Worm (Caenorhabditis elegans) whole organism, midembryonic: ENCODE results near the gene C29F3.3.
"Not testable (repeated sequence)": the region's sequence is repeated elsewhere in the genome, so short reads cannot be mapped to it uniquely, and the experiment has no call there.

Source experiments
- T22C8.4 ChIP-seq: fragments of 200-800 bp; sonication (Bioruptor generic); IDR thresholded peaks from 2 replicates; pipeline ENCODE4 v1.3.6; 2022; ENCODE audit warnings: missing genetic modification characterization, missing compliant biosample characterization
- cog-1 ChIP-seq: sonication (generic microtip); optimal IDR thresholded peaks from 2 replicates; lab custom pipeline; 2016; ENCODE audit warnings: missing genetic modification characterization, missing compliant biosample characterization
- flt-1 ChIP-seq: fragments of 200-800 bp; sonication (Bioruptor generic); IDR thresholded peaks from 2 replicates; pipeline ENCODE4 v1.3.6; 2022; ENCODE audit warnings: missing genetic modification characterization, missing compliant biosample characterization
- klf-2 ChIP-seq: fragments of 200-800 bp; sonication (Bioruptor generic); conservative IDR thresholded peaks from 2 replicates; pipeline ENCODE4 v1.3.6; 2022; ENCODE audit warnings: missing genetic modification reagents, missing genetic modification characterization, missing compliant biosample characterization
- med-1 ChIP-seq: sonication (generic microtip); optimal IDR thresholded peaks from 2 replicates; lab custom pipeline; 2017; ENCODE audit warnings: missing genetic modification characterization, mild to moderate bottlenecking, missing compliant biosample characterization, antibody characterized with exemption, missing genetic modification reagents; ENCODE audit not compliant: insufficient read depth
- ref-1 ChIP-seq: fragments of 200-800 bp; sonication (Bioruptor generic); conservative IDR thresholded peaks from 2 replicates; pipeline ENCODE4 v1.3.6; 2022; ENCODE audit warnings: missing genetic modification reagents, missing genetic modification characterization, missing compliant biosample characterization
- tab-1 ChIP-seq: fragments of 200-800 bp; sonication (Bioruptor generic); IDR thresholded peaks from 2 replicates; pipeline ENCODE4 v1.3.6; 2022; ENCODE audit warnings: missing genetic modification characterization, missing compliant biosample characterization
- ztf-23 ChIP-seq: fragments of 200-800 bp; sonication (Bioruptor generic); IDR thresholded peaks from 2 replicates; pipeline ENCODE4 v1.3.6; 2022; ENCODE audit warnings: missing genetic modification reagents, missing genetic modification characterization, missing compliant biosample characterization
- ztf-29 ChIP-seq: fragments of 200-800 bp; sonication (Bioruptor generic); IDR thresholded peaks from 2 replicates; pipeline ENCODE4 v1.3.6; 2022; ENCODE audit warnings: missing genetic modification reagents, missing genetic modification characterization, missing compliant biosample characterization

Gene C29F3.3

ce11 chrV:15337405-15337804 is 9.8 kb downstream of the C29F3.3 start, which contains the start of gene wrt-7:
Gene wrt-7, minus strand, starts transcription at chrV:15337505.
- TF ChIP-seq T22C8.4 (GFP tag; lab: Robert Waterston, UW) (no peak), med-1 (GFP tag; lab: Kevin White, UChicago) (no peak), flt-1 (no peak), cog-1 (tag; lab: Kevin White, UChicago) (no peak), ztf-23 (GFP tag; lab: Robert Waterston, UW) (no peak), ztf-29 (no peak), klf-2 (no peak), tab-1 (no peak), ref-1 (GFP tag; lab: Robert Waterston, UW) (no peak)

ce11 chrV:15332851-15333250 is 14.3 kb downstream of the C29F3.3 start, which contains the start of gene srw-113:
Gene srw-113, plus strand, starts transcription at chrV:15333151.
- no peak for TF ChIP-seq tab-1
- TF ChIP-seq ztf-23 (GFP tag; lab: Robert Waterston, UW): no peak
- no peak for TF ChIP-seq ztf-29

ce11 chrV:15330314-15330713 is 16.9 kb downstream of the C29F3.3 start, which contains the start of gene srh-295:
Gene srh-295, plus strand, starts transcription at chrV:15330614.
- no peak for TF ChIP-seq ztf-23 (GFP tag; lab: Robert Waterston, UW)
- no peak for TF ChIP-seq ztf-29
- TF ChIP-seq klf-2: no peak
- TF ChIP-seq ref-1 (GFP tag; lab: Robert Waterston, UW): no peak
- TF ChIP-seq cog-1 (tag; lab: Kevin White, UChicago): no peak
- no peak for TF ChIP-seq med-1 (GFP tag; lab: Kevin White, UChicago)
- no peak for TF ChIP-seq T22C8.4 (GFP tag; lab: Robert Waterston, UW)
- no peak for TF ChIP-seq tab-1
- TF ChIP-seq flt-1: no peak

ce11 chrV:15327745-15328447 is 19.3 kb downstream of the C29F3.3 start, which contains the start of gene ZK1037.6:
Gene ZK1037.6, minus strand, starts transcription at chrV:15327795.
- TF ChIP-seq klf-2 (no peak), ztf-23 (GFP tag; lab: Robert Waterston, UW) (no peak), T22C8.4 (GFP tag; lab: Robert Waterston, UW) (no peak), ztf-29 (no peak), tab-1 (no peak), cog-1 (tag; lab: Kevin White, UChicago) (no peak), flt-1 (no peak), med-1 (GFP tag; lab: Kevin White, UChicago) (no peak), ref-1 (GFP tag; lab: Robert Waterston, UW) (no peak)

ce11 chrV:15323417-15323816 is 23.8 kb downstream of the C29F3.3 start:
- no peak for TF ChIP-seq ztf-29
- TF ChIP-seq ztf-23 (GFP tag; lab: Robert Waterston, UW): no peak
- TF ChIP-seq med-1 (GFP tag; lab: Kevin White, UChicago): no peak
- no peak for TF ChIP-seq tab-1
- no peak for TF ChIP-seq cog-1 (tag; lab: Kevin White, UChicago)
- no peak for TF ChIP-seq flt-1
- no peak for TF ChIP-seq klf-2
- no peak for TF ChIP-seq ref-1 (GFP tag; lab: Robert Waterston, UW)
- no peak for TF ChIP-seq T22C8.4 (GFP tag; lab: Robert Waterston, UW)

- not testable (repeated sequence) for TF ChIP-seq T22C8.4 (GFP tag; lab: Robert Waterston, UW); ref-1 (GFP tag; lab: Robert Waterston, UW); tab-1
Measured at ce11 chrV:15322653-15323052, 24.5 kb downstream of the C29F3.3 start, which contains the start of gene nhr-247. Gene nhr-247, plus strand, starts transcription at chrV:15322982.

- peak; percentile 84 for TF ChIP-seq flt-1
Measured at ce11 chrV:15320756-15321332, 26.3 kb downstream of the C29F3.3 start.

ce11 chrV:15318638-15319037 is 28.6 kb downstream of the C29F3.3 start, which contains the start of gene nhr-291:
Gene nhr-291, plus strand, starts transcription at chrV:15318961.
- TF ChIP-seq T22C8.4 (GFP tag; lab: Robert Waterston, UW): no peak
- no peak for TF ChIP-seq tab-1
- no peak for TF ChIP-seq ztf-23 (GFP tag; lab: Robert Waterston, UW)
- TF ChIP-seq ref-1 (GFP tag; lab: Robert Waterston, UW): no peak
- TF ChIP-seq flt-1: no peak

- no peak for TF ChIP-seq flt-1
- no peak for TF ChIP-seq cog-1 (tag; lab: Kevin White, UChicago)
Measured at ce11 chrV:15315827-15316527, 31.2 kb downstream of the C29F3.3 start, which contains the start of the genes srt-22 and nhr-246. Gene srt-22, minus strand, starts transcription at chrV:15315927. Gene nhr-246, plus strand, starts transcription at chrV:15316477.

ce11 chrV:15313529-15313928 is 33.7 kb downstream of the C29F3.3 start:
- TF ChIP-seq ztf-29: no peak
- TF ChIP-seq T22C8.4 (GFP tag; lab: Robert Waterston, UW): no peak
- TF ChIP-seq ztf-23 (GFP tag; lab: Robert Waterston, UW): no peak
- TF ChIP-seq flt-1: no peak
- TF ChIP-seq klf-2: no peak
- TF ChIP-seq med-1 (GFP tag; lab: Kevin White, UChicago): no peak
